Fruit fly (Drosophila melanogaster) whole organism, embryonic: Measurements from ENCODE around the gene Zip88E.

ENCODE experiments used
- CG11504 ChIP-seq: fragments of 200-800 bp; sonication (Bioruptor generic); optimal IDR thresholded peaks from 3 replicates; lab custom pipeline; 2019; ENCODE audit warnings: missing biosample characterization, mild to moderate bottlenecking, missing genetic modification characterization, moderate library complexity
- CG12071 ChIP-seq: fragments of 200-800 bp; sonication (Bioruptor generic); optimal IDR thresholded peaks from 3 replicates; lab custom pipeline; 2018; ENCODE audit warnings: missing biosample characterization, mild to moderate bottlenecking, missing genetic modification characterization
- CG12104 ChIP-seq: fragments of 200-800 bp; sonication (Bioruptor generic); optimal IDR thresholded peaks from 3 replicates; lab custom pipeline; 2016; ENCODE audit warnings: missing biosample characterization, missing genetic modification characterization
- CG13287 ChIP-seq: fragments of 200-800 bp; sonication (Bioruptor generic); IDR thresholded peaks from 2 replicates; pipeline ENCODE4 v1.3.6; 2022; ENCODE audit warnings: missing biosample characterization, missing genetic modification characterization; ENCODE audit not compliant: partially characterized antibody
- CG13624 ChIP-seq: fragments of 200-800 bp; sonication (Bioruptor generic); optimal IDR thresholded peaks from 2 replicates; lab custom pipeline; 2016; ENCODE audit warnings: missing biosample characterization, missing genetic modification characterization
- CG15479 ChIP-seq: fragments of 200-800 bp; sonication (Bioruptor generic); optimal IDR thresholded peaks from 3 replicates; lab custom pipeline; 2019; ENCODE audit warnings: missing biosample characterization, mild to moderate bottlenecking, missing genetic modification characterization, moderate library complexity
- CG15514 ChIP-seq: fragments of 200-800 bp; sonication (Bioruptor generic); optimal IDR thresholded peaks from 3 replicates; lab custom pipeline; 2017; ENCODE audit warnings: missing biosample characterization, missing genetic modification characterization, mild to moderate bottlenecking, moderate library complexity, missing genetic modification reagents
- CG17912 ChIP-seq: fragments of 200-800 bp; sonication (Bioruptor generic); optimal IDR thresholded peaks from 2 replicates; lab custom pipeline; 2018; ENCODE audit warnings: missing biosample characterization, mild to moderate bottlenecking, missing genetic modification characterization
- CG2116 ChIP-seq: fragments of 200-800 bp; sonication (Bioruptor generic); optimal IDR thresholded peaks from 3 replicates; lab custom pipeline; 2018; ENCODE audit warnings: missing biosample characterization, mild to moderate bottlenecking, missing genetic modification characterization
- CG2712 ChIP-seq: fragments of 200-800 bp; optimal IDR thresholded peaks from 3 replicates; lab custom pipeline; 2019; ENCODE audit warnings: missing biosample characterization, mild to moderate bottlenecking, missing genetic modification characterization, moderate library complexity
- CG32532 ChIP-seq: fragments of 200-800 bp; sonication (Bioruptor generic); IDR thresholded peaks from 2 replicates; pipeline ENCODE4 v1.3.6; 2022; ENCODE audit warnings: missing biosample characterization, missing genetic modification characterization
- CG3995 ChIP-seq: fragments of 200-800 bp; sonication (Bioruptor generic); optimal IDR thresholded peaks from 3 replicates; lab custom pipeline; 2016; ENCODE audit warnings: missing biosample characterization, missing genetic modification characterization
- CG8359 ChIP-seq: fragments of 200-800 bp; sonication (Bioruptor generic); optimal IDR thresholded peaks from 2 replicates; lab custom pipeline; 2017; ENCODE audit warnings: missing biosample characterization, mild to moderate bottlenecking, missing genetic modification characterization, borderline replicate concordance
- Ets65A ChIP-seq: fragments of 200-800 bp; sonication (Bioruptor generic); peaks from one replicate; lab custom pipeline; 2016; ENCODE audit warnings: missing biosample characterization, missing genetic modification characterization
- H2.0 ChIP-seq: fragments of 200-800 bp; sonication (Bioruptor generic); IDR thresholded peaks from 2 replicates; pipeline ENCODE4 v1.3.6; 2022; ENCODE audit warnings: missing biosample characterization, missing genetic modification characterization
- HLH54F ChIP-seq: fragments of 200-800 bp; sonication (Bioruptor generic); optimal IDR thresholded peaks from 3 replicates; lab custom pipeline; 2016; ENCODE audit warnings: missing biosample characterization, missing genetic modification characterization
- HmgZ ChIP-seq: fragments of 200-800 bp; sonication (Bioruptor generic); optimal IDR thresholded peaks from 2 replicates; lab custom pipeline; 2018; ENCODE audit warnings: missing biosample characterization, mild to moderate bottlenecking, missing genetic modification characterization
- Hr78 ChIP-seq, 2 experiments: fragments of 200-800 bp in 1 of 2; fragments of >200 bp in 1 of 2; sonication (Bioruptor generic) in 1 of 2; optimal IDR thresholded peaks; 2 replicates each; lab custom pipeline; 2017 to 2019; ENCODE audit warnings: missing biosample characterization in 2 of 2, missing genetic modification characterization in 2 of 2, mild to moderate bottlenecking in 1 of 2, moderate library complexity in 1 of 2
- Lim3 ChIP-seq: fragments of 200-800 bp; sonication (Bioruptor generic); IDR thresholded peaks from 2 replicates; pipeline ENCODE4 v1.3.6; 2022; ENCODE audit warnings: missing biosample characterization, missing genetic modification characterization
- Nf-YB ChIP-seq: fragments of 200-800 bp; sonication (Bioruptor generic); optimal IDR thresholded peaks from 3 replicates; lab custom pipeline; 2019; ENCODE audit warnings: missing biosample characterization, mild to moderate bottlenecking, missing genetic modification characterization, moderate library complexity
- Pdp1 ChIP-seq, 2 experiments: fragments of 200-800 bp; sonication (Bioruptor generic); optimal IDR thresholded peaks; 3 replicates each; lab custom pipeline; 2016; ENCODE audit warnings: missing biosample characterization in 2 of 2, missing genetic modification characterization in 2 of 2, mild to moderate bottlenecking in 1 of 2, moderate library complexity in 1 of 2
- Sin3A ChIP-seq: fragments of >200 bp; optimal IDR thresholded peaks from 2 replicates; lab custom pipeline; 2018
- Tbp ChIP-seq: fragments of >200 bp; optimal IDR thresholded peaks from 2 replicates; lab custom pipeline; 2018; ENCODE audit warnings: missing biosample characterization, missing genetic modification characterization
- Vsx1 ChIP-seq: fragments of 200-800 bp; sonication (Bioruptor generic); optimal IDR thresholded peaks from 2 replicates; lab custom pipeline; 2017; ENCODE audit warnings: missing biosample characterization, mild to moderate bottlenecking, missing genetic modification characterization, missing genetic modification reagents
- ac ChIP-seq: fragments of 200-800 bp; sonication (Bioruptor generic); optimal IDR thresholded peaks from 3 replicates; lab custom pipeline; 2017; ENCODE audit warnings: missing biosample characterization, mild to moderate bottlenecking, missing genetic modification characterization
- ap ChIP-seq: fragments of 200-800 bp; sonication (Bioruptor generic); IDR thresholded peaks from 2 replicates; pipeline ENCODE4 v1.3.6; 2022; ENCODE audit warnings: missing biosample characterization, missing genetic modification characterization
- bowl ChIP-seq: fragments of 200-800 bp; sonication (Bioruptor generic); IDR thresholded peaks from 2 replicates; pipeline ENCODE4 v1.3.6; 2022; ENCODE audit warnings: missing biosample characterization, missing genetic modification characterization
- btn ChIP-seq: fragments of 200-800 bp; sonication (Bioruptor generic); optimal IDR thresholded peaks from 2 replicates; lab custom pipeline; 2016; ENCODE audit warnings: missing biosample characterization, missing genetic modification characterization
- cas ChIP-seq: fragments of 200-800 bp; sonication (Bioruptor generic); IDR thresholded peaks from 2 replicates; pipeline ENCODE4 v1.3.6; 2022; ENCODE audit warnings: missing biosample characterization, missing genetic modification characterization
- chinmo ChIP-seq: fragments of 200-800 bp; sonication (Bioruptor generic); IDR thresholded peaks from 4 replicates; pipeline ENCODE4 v1.3.6; 2022; ENCODE audit warnings: missing biosample characterization, missing genetic modification characterization; ENCODE audit not compliant: partially characterized antibody
- dati ChIP-seq: fragments of 200-800 bp; sonication (Bioruptor generic); IDR thresholded peaks from 2 replicates; pipeline ENCODE4 v1.3.6; 2022; ENCODE audit warnings: missing biosample characterization, missing genetic modification characterization
- en ChIP-seq: fragments of 200-800 bp; sonication (Bioruptor generic); optimal IDR thresholded peaks from 2 replicates; lab custom pipeline; 2016; ENCODE audit warnings: missing biosample characterization, missing genetic modification characterization
- exex ChIP-seq: fragments of 200-800 bp; sonication (Bioruptor generic); optimal IDR thresholded peaks from 4 replicates; lab custom pipeline; 2018; ENCODE audit warnings: missing biosample characterization, mild to moderate bottlenecking, missing genetic modification characterization, moderate library complexity
- fd102C ChIP-seq: fragments of 200-800 bp; sonication (Bioruptor generic); optimal IDR thresholded peaks from 2 replicates; lab custom pipeline; 2018; ENCODE audit warnings: missing biosample characterization, mild to moderate bottlenecking, missing genetic modification characterization, moderate library complexity
- fd3F ChIP-seq: fragments of 200-800 bp; sonication (Bioruptor generic); optimal IDR thresholded peaks from 2 replicates; lab custom pipeline; 2018; ENCODE audit warnings: missing biosample characterization, mild to moderate bottlenecking, missing genetic modification characterization, moderate library complexity
- fu2 ChIP-seq: fragments of 200-800 bp; sonication (Bioruptor generic); optimal IDR thresholded peaks from 2 replicates; lab custom pipeline; 2016; ENCODE audit warnings: missing biosample characterization, missing genetic modification characterization
- lmd ChIP-seq: fragments of 200-800 bp; sonication (Bioruptor generic); IDR thresholded peaks from 2 replicates; pipeline ENCODE4 v1.3.6; 2022; ENCODE audit warnings: missing biosample characterization, missing genetic modification characterization
- nau ChIP-seq: fragments of 200-800 bp; sonication (Bioruptor generic); optimal IDR thresholded peaks from 3 replicates; lab custom pipeline; 2017; ENCODE audit warnings: missing biosample characterization, mild to moderate bottlenecking, missing genetic modification characterization, missing genetic modification reagents
- nerfin-1 ChIP-seq: fragments of 200-800 bp; sonication (Bioruptor generic); optimal IDR thresholded peaks from 3 replicates; lab custom pipeline; 2019; ENCODE audit warnings: missing biosample characterization, mild to moderate bottlenecking, missing genetic modification characterization, moderate library complexity
- prd ChIP-seq, 3 experiments: fragments of >200 bp in 2 of 3; fragments of 200-800 bp in 1 of 3; sonication (Bioruptor generic) in 1 of 3; optimal IDR thresholded peaks in 2 of 3; IDR thresholded peaks in 1 of 3; 2 replicates in 2 of 3; 3 replicates in 1 of 3; pipeline versions ENCODE4 v1.3.6 to Lab custom; 2017 to 2022; ENCODE audit warnings: missing biosample characterization in 1 of 3, missing genetic modification characterization in 1 of 3
- sens-2 ChIP-seq: fragments of 200-800 bp; sonication (Bioruptor generic); IDR thresholded peaks from 2 replicates; pipeline ENCODE4 v1.3.6; 2022; ENCODE audit warnings: missing biosample characterization, missing genetic modification characterization
- sob ChIP-seq: fragments of 200-800 bp; sonication (Bioruptor generic); IDR thresholded peaks from 2 replicates; pipeline ENCODE4 v1.3.6; 2022; ENCODE audit warnings: missing biosample characterization, missing genetic modification characterization
- sr ChIP-seq: fragments of 200-800 bp; sonication (Bioruptor generic); IDR thresholded peaks from 3 replicates; pipeline ENCODE4 v1.3.6; 2022; ENCODE audit warnings: missing biosample characterization, missing genetic modification characterization
- z ChIP-seq: fragments of 200-800 bp; sonication (Bioruptor generic); IDR thresholded peaks from 3 replicates; pipeline ENCODE4 v1.3.6; 2022; ENCODE audit warnings: missing biosample characterization, missing genetic modification characterization

Zip88E gene

DNA sequence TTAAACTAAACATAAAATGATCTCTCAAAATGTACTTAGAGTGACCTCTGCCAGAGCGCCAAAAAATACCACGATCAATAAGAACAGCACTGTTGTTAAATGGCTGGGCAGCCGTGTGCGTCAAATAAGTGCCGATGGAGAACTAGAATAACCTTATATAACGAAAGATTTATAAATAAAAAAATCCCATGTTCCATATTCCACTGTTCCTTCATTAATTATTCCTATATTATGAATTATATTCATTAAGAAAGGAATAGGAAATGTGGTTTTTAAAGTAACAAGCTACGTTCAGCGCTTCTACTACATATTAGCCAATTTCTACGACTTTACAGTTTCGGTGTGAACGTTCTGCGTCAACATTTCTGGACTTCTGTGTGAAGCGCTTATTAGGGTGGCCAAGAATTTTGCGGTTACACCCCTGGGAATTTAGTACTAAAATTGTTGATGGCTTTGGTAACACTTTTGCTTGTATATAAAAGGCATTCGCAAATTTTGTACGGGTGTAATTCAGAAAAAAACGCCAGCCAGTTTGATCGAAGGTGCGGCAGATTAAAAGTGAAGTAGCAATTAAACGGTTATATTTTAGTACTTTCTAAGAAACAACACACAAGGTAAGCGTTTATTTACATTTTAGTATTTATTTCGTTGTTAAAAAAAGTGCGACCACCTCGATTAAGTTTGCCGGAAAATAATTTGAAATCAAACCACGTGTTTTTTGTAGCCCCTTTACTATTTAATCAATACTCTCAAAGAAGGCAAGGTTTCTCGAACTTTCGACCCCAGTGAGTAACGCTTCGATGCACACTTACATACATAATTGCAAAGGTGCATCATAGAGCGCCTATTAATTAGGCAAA lies 26.0 kb upstream of the Zip88E start, which contains the start of the genes tefu and Hsc70-4 (continued):
- TF ChIP-seq cas (GFP tag; lab: Robert Waterston, UW), result no peak; the same call in 1 of the 2 replicates
- peak; percentile 58 for TF ChIP-seq nerfin-1 (tag; lab: Kevin White, UChicago)
- no peak for TF ChIP-seq bowl (GFP tag; lab: Robert Waterston, UW)
- TF ChIP-seq CG12104 (GFP tag; lab: Kevin White, UChicago), result peak; percentile 71
- peak; percentile 98 for TF ChIP-seq Ets65A (GFP tag; lab: Kevin White, UChicago)
- peak; percentile 96 for TF ChIP-seq Sin3A (lab: Kevin White, UChicago)
- peak; percentile 74 for TF ChIP-seq CG15514 (GFP tag; lab: Kevin White, UChicago)
- TF ChIP-seq H2.0, result peak; percentile 70
- peak; percentile 26 for TF ChIP-seq CG8359 (GFP tag; lab: Kevin White, UChicago)
- peak; percentile 97 for TF ChIP-seq CG2116 (GFP tag; lab: Kevin White, UChicago)
- TF ChIP-seq Tbp (GFP tag; lab: Kevin White, UChicago), result peak; percentile 80
- TF ChIP-seq CG12071 (GFP tag; lab: Kevin White, UChicago), result peak; percentile 25
- TF ChIP-seq sens-2 (GFP tag; lab: Robert Waterston, UW), result no peak
- TF ChIP-seq btn (GFP tag; lab: Kevin White, UChicago), result no peak
- TF ChIP-seq HmgZ, result peak; percentile 64
- TF ChIP-seq sob (GFP tag; lab: Robert Waterston, UW), result peak; percentile 77
- peak; percentile 31 for TF ChIP-seq CG13287
- no peak for TF ChIP-seq Vsx1 (GFP tag; lab: Kevin White, UChicago)
- peak; percentile 63; the same call in 1 of the 4 replicates for TF ChIP-seq chinmo (GFP tag; lab: Robert Waterston, UW)
- no peak for TF ChIP-seq nau (GFP tag; lab: Kevin White, UChicago)
- no peak for TF ChIP-seq CG11504
- TF ChIP-seq fd102C, result no peak
- TF ChIP-seq CG15479, result no peak
- peak; percentile 86 for TF ChIP-seq lmd (GFP tag; lab: Robert Waterston, UW)
- TF ChIP-seq ap (GFP tag; lab: Robert Waterston, UW), result peak; percentile 65; the same call in 1 of the 2 replicates
- peak; percentile 48 for TF ChIP-seq CG13624 (GFP tag; lab: Kevin White, UChicago)
- no peak for TF ChIP-seq dati
- peak; percentile 48 for TF ChIP-seq fu2 (GFP tag; lab: Kevin White, UChicago)
- peak; percentile 75 for TF ChIP-seq HLH54F (GFP tag; lab: Kevin White, UChicago)
- peak; percentile 33 for TF ChIP-seq fd3F
- peak; percentile 85 to 90 for TF ChIP-seq Pdp1 (GFP tag; optimal IDR thresholded peaks at IDR 0.05; lab: Kevin White, UChicago)
- no peak for TF ChIP-seq en (GFP tag; lab: Kevin White, UChicago)
- TF ChIP-seq ac (GFP tag; lab: Kevin White, UChicago), result no peak
- no peak for TF ChIP-seq prd (optimal IDR thresholded peaks at IDR 0.05; lab: Kevin White, UChicago)
- peak; percentile 88 for TF ChIP-seq prd (GFP tag; IDR thresholded peaks at IDR 0.05; lab: Robert Waterston, UW)
- TF ChIP-seq CG2712 (tag; lab: Kevin White, UChicago), result no peak

- peak; percentile 46 for TF ChIP-seq CG3995 (GFP tag; lab: Kevin White, UChicago)
- no peak for TF ChIP-seq Nf-YB (GFP tag; lab: Kevin White, UChicago)
- peak; percentile 64 for TF ChIP-seq CG17912
- peak in 1 of 2 experiments; percentile 95 for TF ChIP-seq Pdp1 (GFP tag; optimal IDR thresholded peaks at IDR 0.05; lab: Kevin White, UChicago)
- TF ChIP-seq CG32532 (GFP tag; lab: Robert Waterston, UW), result 0 out of 2 replicates have a peak, but pooled peaks have one; percentile 40
- peak; percentile 59; the same call in 1 of the 3 replicates for TF ChIP-seq z (GFP tag; lab: Robert Waterston, UW)
- peak in 1 of 2 experiments; percentile 45 for TF ChIP-seq Hr78 (GFP tag; optimal IDR thresholded peaks at IDR 0.05; lab: Kevin White, UChicago)
- TF ChIP-seq Lim3 (GFP tag; lab: Robert Waterston, UW), result no peak
- TF ChIP-seq exex (tag; lab: Kevin White, UChicago), result peak; percentile 7
- no peak for TF ChIP-seq Tbp (GFP tag; lab: Kevin White, UChicago)
- TF ChIP-seq sr (GFP tag; lab: Robert Waterston, UW), result peak; percentile 70
These were observed 25.5 kb upstream of the Zip88E start for dm6 chr3R:15243046-15243356.
